Fruit fly (Drosophila melanogaster) whole organism, embryonic: Measurements from ENCODE around the gene CG31808.
A peak's percentile ranks its signal among the peaks of the same experiment; 100 is the strongest.

ENCODE experiments used
- B-H2 ChIP-seq: fragments of 200-800 bp; sonication (Bioruptor generic); optimal IDR thresholded peaks from 2 replicates; lab custom pipeline; 2018; ENCODE audit warnings: missing biosample characterization, mild to moderate bottlenecking, missing genetic modification characterization
- CG10366 ChIP-seq: fragments of 200-800 bp; sonication (Bioruptor generic); IDR thresholded peaks from 2 replicates; pipeline ENCODE4 v1.3.6; 2022; ENCODE audit warnings: missing biosample characterization, missing genetic modification characterization
- CG11456 ChIP-seq: fragments of 200-800 bp; sonication (Bioruptor generic); IDR thresholded peaks from 3 replicates; pipeline ENCODE4 v1.3.6; 2022; ENCODE audit warnings: missing biosample characterization, missing genetic modification characterization
- CG11504 ChIP-seq: fragments of 200-800 bp; sonication (Bioruptor generic); optimal IDR thresholded peaks from 3 replicates; lab custom pipeline; 2019; ENCODE audit warnings: missing biosample characterization, mild to moderate bottlenecking, missing genetic modification characterization, moderate library complexity
- CG17361 ChIP-seq: fragments of 200-800 bp; sonication (Bioruptor generic); IDR thresholded peaks from 3 replicates; pipeline ENCODE4 v1.3.6; 2022; ENCODE audit warnings: missing biosample characterization, missing genetic modification characterization
- CG17568 ChIP-seq: fragments of 200-800 bp; sonication (Bioruptor generic); optimal IDR thresholded peaks from 2 replicates; lab custom pipeline; 2018; ENCODE audit warnings: missing biosample characterization, mild to moderate bottlenecking, missing genetic modification characterization, moderate library complexity
- CG2120 ChIP-seq: fragments of 200-800 bp; sonication (Bioruptor generic); optimal IDR thresholded peaks from 3 replicates; lab custom pipeline; 2016; ENCODE audit warnings: missing biosample characterization, missing genetic modification characterization
- CG2199 ChIP-seq: fragments of 200-800 bp; sonication (Bioruptor generic); IDR thresholded peaks from 3 replicates; pipeline ENCODE4 v1.3.6; 2022; ENCODE audit warnings: missing biosample characterization, missing genetic modification characterization
- CG2875 ChIP-seq: fragments of 200-800 bp; sonication (Bioruptor generic); optimal IDR thresholded peaks from 2 replicates; lab custom pipeline; 2017; ENCODE audit warnings: missing biosample characterization, mild to moderate bottlenecking, missing genetic modification characterization, missing genetic modification reagents
- CG32532 ChIP-seq: fragments of 200-800 bp; sonication (Bioruptor generic); IDR thresholded peaks from 2 replicates; pipeline ENCODE4 v1.3.6; 2022; ENCODE audit warnings: missing biosample characterization, missing genetic modification characterization
- CG34376 ChIP-seq: fragments of 200-800 bp; sonication (Bioruptor generic); optimal IDR thresholded peaks from 2 replicates; lab custom pipeline; 2018; ENCODE audit warnings: missing biosample characterization, mild to moderate bottlenecking, missing genetic modification characterization
- CG34422 ChIP-seq: fragments of 200-800 bp; sonication (Bioruptor generic); IDR thresholded peaks from 3 replicates; pipeline ENCODE4 v1.3.6; 2022; ENCODE audit warnings: missing biosample characterization, missing genetic modification characterization
- CG7745 ChIP-seq: fragments of 200-800 bp; sonication (Bioruptor generic); optimal IDR thresholded peaks from 2 replicates; lab custom pipeline; 2018; ENCODE audit warnings: missing biosample characterization, mild to moderate bottlenecking, missing genetic modification characterization, moderate library complexity
- CG7786 ChIP-seq: fragments of 200-800 bp; sonication (Bioruptor generic); optimal IDR thresholded peaks from 2 replicates; lab custom pipeline; 2016; ENCODE audit warnings: missing biosample characterization, missing genetic modification characterization
- CG8944 ChIP-seq: fragments of 200-800 bp; sonication (Bioruptor generic); optimal IDR thresholded peaks from 3 replicates; lab custom pipeline; 2016; ENCODE audit warnings: missing biosample characterization, missing genetic modification characterization
- Doc3 ChIP-seq: fragments of 200-800 bp; sonication (Bioruptor generic); IDR thresholded peaks from 3 replicates; pipeline ENCODE4 v1.3.6; 2022; ENCODE audit warnings: missing biosample characterization, missing genetic modification characterization; ENCODE audit not compliant: partially characterized antibody
- Drgx ChIP-seq: fragments of 200-800 bp; sonication (Bioruptor generic); IDR thresholded peaks from 2 replicates; pipeline ENCODE4 v1.3.6; 2022; ENCODE audit warnings: missing biosample characterization, missing genetic modification characterization
- Hsf ChIP-seq: fragments of 200-800 bp; sonication (Bioruptor generic); optimal IDR thresholded peaks from 3 replicates; lab custom pipeline; 2016; ENCODE audit warnings: missing biosample characterization, missing genetic modification characterization
- Lhr ChIP-seq: fragments of 200-800 bp; sonication (Bioruptor generic); optimal IDR thresholded peaks from 3 replicates; lab custom pipeline; 2017; ENCODE audit warnings: mild to moderate bottlenecking, missing biosample characterization, missing genetic modification reagents, missing genetic modification characterization
- MTF-1 ChIP-seq: fragments of 200-800 bp; sonication (Bioruptor generic); optimal IDR thresholded peaks from 2 replicates; lab custom pipeline; 2018; ENCODE audit warnings: missing biosample characterization, mild to moderate bottlenecking, missing genetic modification characterization, borderline replicate concordance
- Neu2 ChIP-seq: fragments of 200-800 bp; sonication (Bioruptor generic); optimal IDR thresholded peaks from 3 replicates; lab custom pipeline; 2016; ENCODE audit warnings: missing biosample characterization, missing genetic modification characterization, borderline replicate concordance
- Nf-YB ChIP-seq: fragments of 200-800 bp; sonication (Bioruptor generic); optimal IDR thresholded peaks from 3 replicates; lab custom pipeline; 2019; ENCODE audit warnings: missing biosample characterization, mild to moderate bottlenecking, missing genetic modification characterization, moderate library complexity
- Opbp ChIP-seq: fragments of 200-800 bp; sonication (Bioruptor generic); IDR thresholded peaks from 3 replicates; pipeline ENCODE4 v1.3.6; 2022; ENCODE audit warnings: missing biosample characterization, missing genetic modification characterization; ENCODE audit not compliant: partially characterized antibody
- Poxn ChIP-seq: fragments of 200-800 bp; sonication (Bioruptor generic); IDR thresholded peaks from 2 replicates; pipeline ENCODE4 v1.3.6; 2022; ENCODE audit warnings: missing biosample characterization, missing genetic modification characterization
- Ptx1 ChIP-seq: fragments of 200-800 bp; sonication (Bioruptor generic); IDR thresholded peaks from 2 replicates; pipeline ENCODE4 v1.3.6; 2022; ENCODE audit warnings: missing biosample characterization, missing genetic modification characterization
- ab ChIP-seq: fragments of 200-800 bp; sonication (Bioruptor generic); optimal IDR thresholded peaks from 2 replicates; lab custom pipeline; 2016; ENCODE audit warnings: missing biosample characterization, missing genetic modification characterization
- ato ChIP-seq: fragments of 200-800 bp; sonication (Bioruptor generic); IDR thresholded peaks from 2 replicates; pipeline ENCODE4 v1.3.6; 2022; ENCODE audit warnings: missing biosample characterization, missing genetic modification characterization; ENCODE audit not compliant: partially characterized antibody
- bab2 ChIP-seq: fragments of 200-800 bp; sonication (Bioruptor generic); optimal IDR thresholded peaks from 2 replicates; lab custom pipeline; 2016; ENCODE audit warnings: missing biosample characterization, missing genetic modification characterization
- chif ChIP-seq, 2 experiments: fragments of 200-800 bp; sonication (Bioruptor generic); optimal IDR thresholded peaks; 3 replicates each; lab custom pipeline; 2016; ENCODE audit warnings: missing biosample characterization in 2 of 2, missing genetic modification characterization in 2 of 2
- chinmo ChIP-seq: fragments of 200-800 bp; sonication (Bioruptor generic); IDR thresholded peaks from 4 replicates; pipeline ENCODE4 v1.3.6; 2022; ENCODE audit warnings: missing biosample characterization, missing genetic modification characterization; ENCODE audit not compliant: partially characterized antibody
- ci ChIP-seq: fragments of 200-800 bp; sonication (Bioruptor generic); IDR thresholded peaks from 3 replicates; pipeline ENCODE4 v1.3.6; 2022; ENCODE audit warnings: missing biosample characterization, missing genetic modification characterization
- disco-r ChIP-seq: fragments of 200-800 bp; sonication (Bioruptor generic); optimal IDR thresholded peaks from 2 replicates; lab custom pipeline; 2016; ENCODE audit warnings: missing biosample characterization, missing genetic modification characterization
- ewg ChIP-seq: fragments of 200-800 bp; sonication (Bioruptor generic); optimal IDR thresholded peaks from 3 replicates; lab custom pipeline; 2017; ENCODE audit warnings: mild to moderate bottlenecking, missing biosample characterization, missing genetic modification reagents, missing genetic modification characterization
- gce ChIP-seq: fragments of 200-800 bp; sonication (Bioruptor generic); IDR thresholded peaks from 3 replicates; pipeline ENCODE4 v1.3.6; 2022; ENCODE audit warnings: missing biosample characterization, missing genetic modification characterization
- gcm2 ChIP-seq: fragments of 200-800 bp; sonication (Bioruptor generic); optimal IDR thresholded peaks from 2 replicates; lab custom pipeline; 2016; ENCODE audit warnings: missing biosample characterization, missing genetic modification characterization
- gfzf ChIP-seq: fragments of 200-800 bp; sonication (Bioruptor generic); optimal IDR thresholded peaks from 2 replicates; lab custom pipeline; 2016; ENCODE audit warnings: missing biosample characterization, mild to moderate bottlenecking, missing genetic modification characterization, moderate library complexity
- gro ChIP-seq: fragments of 200-800 bp; sonication (Bioruptor generic); optimal IDR thresholded peaks from 2 replicates; lab custom pipeline; 2016; ENCODE audit warnings: missing biosample characterization, missing genetic modification characterization
- hth ChIP-seq: fragments of >200 bp; optimal IDR thresholded peaks from 2 replicates; lab custom pipeline; 2017; ENCODE audit warnings: inconsistent platforms
- jing ChIP-seq: fragments of 200-800 bp; sonication (Bioruptor generic); optimal IDR thresholded peaks from 2 replicates; lab custom pipeline; 2018; ENCODE audit warnings: missing biosample characterization, mild to moderate bottlenecking, missing genetic modification characterization
- lmd ChIP-seq: fragments of 200-800 bp; sonication (Bioruptor generic); IDR thresholded peaks from 2 replicates; pipeline ENCODE4 v1.3.6; 2022; ENCODE audit warnings: missing biosample characterization, missing genetic modification characterization
- nerfin-2 ChIP-seq: fragments of 200-800 bp; sonication (Bioruptor generic); IDR thresholded peaks from 2 replicates; pipeline ENCODE4 v1.3.6; 2022; ENCODE audit warnings: missing biosample characterization, missing genetic modification characterization; ENCODE audit not compliant: partially characterized antibody
- pb ChIP-seq: fragments of 200-800 bp; sonication (Bioruptor generic); optimal IDR thresholded peaks from 3 replicates; lab custom pipeline; 2016; ENCODE audit warnings: missing biosample characterization, missing genetic modification characterization
- phol ChIP-seq: fragments of 200-800 bp; sonication (Bioruptor generic); optimal IDR thresholded peaks from 3 replicates; lab custom pipeline; 2018; ENCODE audit warnings: missing biosample characterization, mild to moderate bottlenecking, missing genetic modification characterization, moderate library complexity
- run ChIP-seq: fragments of 200-800 bp; sonication (Bioruptor generic); optimal IDR thresholded peaks from 3 replicates; lab custom pipeline; 2018; ENCODE audit warnings: missing biosample characterization, mild to moderate bottlenecking, missing genetic modification characterization
- sens ChIP-seq: fragments of 200-800 bp; sonication (Bioruptor generic); peaks from one replicate; lab custom pipeline; 2016; ENCODE audit warnings: missing biosample characterization, missing genetic modification characterization
- stc ChIP-seq: fragments of 200-800 bp; sonication (Bioruptor generic); IDR thresholded peaks from 2 replicates; pipeline ENCODE4 v1.3.6; 2022; ENCODE audit warnings: missing biosample characterization, missing genetic modification characterization
- tgo ChIP-seq: fragments of 200-800 bp; sonication (Bioruptor generic); IDR thresholded peaks from 3 replicates; pipeline ENCODE4 v1.3.6; 2022; ENCODE audit warnings: missing biosample characterization, missing genetic modification characterization
- zen2 ChIP-seq: fragments of 200-800 bp; sonication (Bioruptor generic); IDR thresholded peaks from 3 replicates; pipeline ENCODE4 v1.3.6; 2022; ENCODE audit warnings: missing biosample characterization, missing genetic modification characterization; ENCODE audit not compliant: partially characterized antibody

The CG31808 gene

dm6 chr2L:16683958-16684877 lies 31.8 kb downstream of the CG31808 start, which contains the start of gene CG31807 (continued):
- TF ChIP-seq CG17361 (GFP tag; lab: Robert Waterston, UW), result peak; percentile 86
- TF ChIP-seq stc (GFP tag; lab: Robert Waterston, UW), result peak; percentile 55; the same call in 1 of the 2 replicates
- TF ChIP-seq sens (GFP tag; lab: Kevin White, UChicago), result peak; percentile 97
- TF ChIP-seq CG2875, result peak; percentile 75
- TF ChIP-seq chinmo, result 0 out of 4 replicates have a peak, but pooled peaks have one; percentile 35
- TF ChIP-seq pb (GFP tag; lab: Kevin White, UChicago), result peak; percentile 36
- peak; percentile 75 for TF ChIP-seq phol
- no peak for TF ChIP-seq ato (GFP tag; lab: Robert Waterston, UW)
- no peak for TF ChIP-seq gfzf (GFP tag; lab: Kevin White, UChicago)
- no peak; the same call in 1 of the 3 replicates for TF ChIP-seq tgo (GFP tag; lab: Robert Waterston, UW)
- TF ChIP-seq lmd, result peak; percentile 57; the same call in 1 of the 2 replicates
- TF ChIP-seq CG2120 (GFP tag; lab: Kevin White, UChicago), result peak; percentile 73
- TF ChIP-seq ab, result no peak
- peak; percentile 75 for TF ChIP-seq CG17568
- TF ChIP-seq Doc3 (GFP tag; lab: Robert Waterston, UW), result no peak
- peak; percentile 52; the same call in 1 of the 3 replicates for TF ChIP-seq ci (GFP tag; lab: Robert Waterston, UW)
- peak; percentile 20; the same call in 1 of the 2 replicates for TF ChIP-seq CG32532 (GFP tag; lab: Robert Waterston, UW)
- TF ChIP-seq B-H2 (GFP tag; lab: Kevin White, UChicago), result peak; percentile 8
- TF ChIP-seq CG34422 (GFP tag; lab: Robert Waterston, UW), result 0 out of 3 replicates have a peak, but pooled peaks have one; percentile 16
- no peak for TF ChIP-seq hth (lab: Kevin White, UChicago)
- peak; percentile 55 for TF ChIP-seq gro (GFP tag; lab: Kevin White, UChicago)
- no peak for TF ChIP-seq Neu2 (GFP tag; lab: Kevin White, UChicago)
- peak; percentile 56 for TF ChIP-seq CG8944 (GFP tag; lab: Kevin White, UChicago)
- no peak for TF ChIP-seq MTF-1 (GFP tag; lab: Kevin White, UChicago)
- peak; percentile 45 for TF ChIP-seq ewg
- no peak for TF ChIP-seq CG7745 (tag; lab: Kevin White, UChicago)
- peak; percentile 81 for TF ChIP-seq run (tag; lab: Kevin White, UChicago)
- TF ChIP-seq CG2199 (GFP tag; lab: Robert Waterston, UW), result 0 out of 3 replicates have a peak, but pooled peaks have one; percentile 31
- TF ChIP-seq CG11504 (tag; lab: Kevin White, UChicago), result peak; percentile 87
- TF ChIP-seq gcm2 (GFP tag; lab: Kevin White, UChicago), result peak; percentile 49
- peak; percentile 64 for TF ChIP-seq Ptx1 (GFP tag; lab: Robert Waterston, UW)
- TF ChIP-seq Nf-YB (GFP tag; lab: Kevin White, UChicago), result peak; percentile 64
- 0 out of 3 replicates have a peak, but pooled peaks have one; percentile 42 for TF ChIP-seq gce (GFP tag; lab: Robert Waterston, UW)
- no peak for TF ChIP-seq CG11456 (GFP tag; lab: Robert Waterston, UW)
- peak; percentile 14 for TF ChIP-seq jing (GFP tag; lab: Kevin White, UChicago)
- peak; percentile 15; the same call in 1 of the 2 replicates for TF ChIP-seq CG10366
- peak; percentile 84 for TF ChIP-seq Hsf
- TF ChIP-seq disco-r (GFP tag; lab: Kevin White, UChicago), result peak; percentile 70
- peak; percentile 84 for TF ChIP-seq Drgx (GFP tag; lab: Robert Waterston, UW)
- TF ChIP-seq chif (GFP tag; optimal IDR thresholded peaks at IDR 0.05; lab: Kevin White, UChicago), result peak; percentile 30 to 63
- no peak; the same call in 1 of the 2 replicates for TF ChIP-seq Poxn (GFP tag; lab: Robert Waterston, UW)
- TF ChIP-seq zen2 (GFP tag; lab: Robert Waterston, UW), result no peak
- TF ChIP-seq CG7786 (GFP tag; lab: Kevin White, UChicago), result peak; percentile 68
- peak; percentile 10 for TF ChIP-seq Lhr (GFP tag; lab: Kevin White, UChicago)
- TF ChIP-seq bab2 (GFP tag; lab: Kevin White, UChicago), result peak; percentile 59
- no peak for TF ChIP-seq Opbp (GFP tag; lab: Robert Waterston, UW)
- TF ChIP-seq CG34376 (GFP tag; lab: Kevin White, UChicago), result no peak
- TF ChIP-seq nerfin-2 (GFP tag; lab: Robert Waterston, UW), result no peak
